Fruit fly (Drosophila melanogaster): ENCODE measurements around the gene mei-217.

mei-217 gene

dm6 chrX:17149652-17150266, 7.0 kb upstream of the mei-217 start (continued):
- no peak for TF ChIP-seq yki (optimal IDR thresholded peaks at IDR 0.05)
- TF ChIP-seq CG12659 (GFP tag; optimal IDR thresholded peaks at IDR 0.05) = no peak
- TF ChIP-seq bsh (GFP tag; optimal IDR thresholded peaks at IDR 0.05) = no peak
- no peak for TF ChIP-seq unpg (GFP tag; optimal IDR thresholded peaks at IDR 0.05)
- TF ChIP-seq CG31441 (GFP tag; IDR thresholded peaks at IDR 0.05) = no peak
- no peak for TF ChIP-seq crp (GFP tag; optimal IDR thresholded peaks at IDR 0.05)
- peak; percentile 38; the same call in 1 of the 2 replicates for TF ChIP-seq crol (GFP tag; IDR thresholded peaks at IDR 0.05)
- TF ChIP-seq MBD-R2 (GFP tag; IDR thresholded peaks at IDR 0.05) = 0 out of 2 replicates have a peak, but pooled peaks have one; percentile 23
- TF ChIP-seq amos (GFP tag; IDR thresholded peaks at IDR 0.05; ENCODE audit: partially characterized antibody) = no peak
- TF ChIP-seq CG15601 (tag; optimal IDR thresholded peaks at IDR 0.05) = no peak
- no peak for TF ChIP-seq CG12769 (tag; optimal IDR thresholded peaks at IDR 0.05)
- TF ChIP-seq vvl (GFP tag; IDR thresholded peaks at IDR 0.05) = no peak
- TF ChIP-seq rib (GFP tag; IDR thresholded peaks at IDR 0.05) = no peak
- no peak for TF ChIP-seq CG5953 (GFP tag; IDR thresholded peaks at IDR 0.05)
- no peak for TF ChIP-seq CG16779 (GFP tag; IDR thresholded peaks at IDR 0.05)
- peak; percentile 33 for TF ChIP-seq sens (GFP tag)
- TF ChIP-seq Dip2 (GFP tag; IDR thresholded peaks at IDR 0.05) = no peak
- no peak for TF ChIP-seq pita (GFP tag; optimal IDR thresholded peaks at IDR 0.05)
- TF ChIP-seq gcm (GFP tag; optimal IDR thresholded peaks at IDR 0.05) = no peak

DNA sequence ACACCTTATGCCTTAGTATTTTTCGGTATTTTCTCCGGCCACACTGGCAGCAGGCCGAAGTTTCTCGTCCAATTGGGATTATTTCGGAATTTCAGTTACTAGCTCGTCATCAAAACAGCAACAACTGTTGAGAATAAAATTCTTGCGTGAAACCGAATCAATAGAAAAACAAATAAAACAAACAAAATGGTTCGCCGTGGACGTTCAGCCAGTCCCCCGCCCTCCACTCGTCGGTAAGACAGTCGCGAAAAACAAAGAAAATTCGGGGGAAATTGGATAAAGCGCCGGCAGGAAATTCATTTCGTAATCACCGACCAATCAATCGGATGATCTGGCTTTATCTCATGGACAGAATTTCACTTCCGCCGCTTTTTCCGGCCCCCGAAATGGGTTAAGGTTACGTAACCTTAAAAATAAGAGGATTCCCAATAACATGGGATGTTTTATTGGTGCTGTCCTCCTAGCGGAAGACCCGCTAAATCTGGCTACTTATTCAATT, 6.2 kb upstream of the mei-217 start, which contains the start of gene Chchd2:
Chchd2 (plus strand) TSS at position 51 of the 499 bp plus-strand sequence.
- TF ChIP-seq sens (GFP tag) (peak; percentile 11), Fer3 (tag; optimal IDR thresholded peaks at IDR 0.05) (peak; percentile 11), CG6854 (GFP tag; optimal IDR thresholded peaks at IDR 0.05) (peak; percentile 27), CG9727 (GFP tag; optimal IDR thresholded peaks at IDR 0.05) (no peak), oc (tag; optimal IDR thresholded peaks at IDR 0.05) (no peak), mirr (GFP tag; optimal IDR thresholded peaks at IDR 0.05) (peak; percentile 21), MBD-R2 (GFP tag; IDR thresholded peaks at IDR 0.05) (0 out of 2 replicates have a peak, but pooled peaks have one; percentile 28), Doc3 (GFP tag; IDR thresholded peaks at IDR 0.05; ENCODE audit: partially characterized antibody) (0 out of 3 replicates have a peak, but pooled peaks have one; percentile 8), chinmo (GFP tag; IDR thresholded peaks at IDR 0.05; ENCODE audit: partially characterized antibody) (0 out of 4 replicates have a peak, but pooled peaks have one; percentile 54), Elba2 (GFP tag; optimal IDR thresholded peaks at IDR 0.05) (peak; percentile 86), Stat92E (GFP tag; optimal IDR thresholded peaks at IDR 0.05) (peak in 1 of 3 experiments; percentile 40), CG1024 (GFP tag; IDR thresholded peaks at IDR 0.05) (0 out of 2 replicates have a peak, but pooled peaks have one; percentile 3), bcd (GFP tag; optimal IDR thresholded peaks at IDR 0.05) (no peak), sug (tag; optimal IDR thresholded peaks at IDR 0.05) (peak; percentile 15), YL-1 (GFP tag; optimal IDR thresholded peaks at IDR 0.05) (peak; percentile 75), kni (GFP tag; optimal IDR thresholded peaks at IDR 0.05) (peak; percentile 38), her (GFP tag; optimal IDR thresholded peaks at IDR 0.05) (peak; percentile 13), Optix (GFP tag; IDR thresholded peaks at IDR 0.05) (no peak), CG34376 (GFP tag; optimal IDR thresholded peaks at IDR 0.05) (peak; percentile 29), ci (GFP tag; IDR thresholded peaks at IDR 0.05) (0 out of 3 replicates have a peak, but pooled peaks have one; percentile 41), HLH4C (GFP tag; IDR thresholded peaks at IDR 0.05; ENCODE audit: partially characterized antibody) (peak; percentile 7; the same call in 2 of the 3 replicates), Ets97D (GFP tag; optimal IDR thresholded peaks at IDR 0.05) (peak; percentile 33), CG4617 (GFP tag; optimal IDR thresholded peaks at IDR 0.05; ENCODE audit: borderline replicate concordance) (peak; percentile 44), bigmax (GFP tag; optimal IDR thresholded peaks at IDR 0.05) (peak; percentile 82), HHEX (GFP tag; optimal IDR thresholded peaks at IDR 0.05) (peak; percentile 28), hkb (optimal IDR thresholded peaks at IDR 0.05) (no peak), hkb (GFP tag; IDR thresholded peaks at IDR 0.05) (peak; percentile 45; the same call in 1 of the 2 replicates), CG10543 (GFP tag; optimal IDR thresholded peaks at IDR 0.05) (peak; percentile 15), CG42726 (GFP tag; IDR thresholded peaks at IDR 0.05; ENCODE audit: partially characterized antibody) (peak; percentile 29; the same call in 1 of the 2 replicates), CG12659 (GFP tag; optimal IDR thresholded peaks at IDR 0.05) (peak; percentile 58), onecut (GFP tag; IDR thresholded peaks at IDR 0.05) (peak; percentile 32; the same call in 1 of the 2 replicates)
